Worm (Caenorhabditis elegans): ENCODE measurements around the gene srh-282.

The srh-282 gene

ce11 chrIV:302743-303142 lies 29.5 kb upstream of the srh-282 start:
- no peak for TF ChIP-seq ztf-23 (GFP tag; IDR thresholded peaks at IDR 0.05)
- TF ChIP-seq cog-1 (tag; optimal IDR thresholded peaks at IDR 0.05), result no peak
- TF ChIP-seq klf-2 (GFP tag; conservative IDR thresholded peaks at IDR 0.05), result no peak
- no peak for TF ChIP-seq flt-1 (GFP tag; IDR thresholded peaks at IDR 0.05)
- no peak for TF ChIP-seq ztf-29 (GFP tag; IDR thresholded peaks at IDR 0.05)
- TF ChIP-seq med-1 (GFP tag; optimal IDR thresholded peaks at IDR 0.05; ENCODE audit: insufficient read depth), result no peak
- no peak for TF ChIP-seq ref-1 (GFP tag; conservative IDR thresholded peaks at IDR 0.05)
- no peak for TF ChIP-seq T22C8.4 (GFP tag; IDR thresholded peaks at IDR 0.05)
- TF ChIP-seq tab-1 (GFP tag; IDR thresholded peaks at IDR 0.05), result no peak

- TF ChIP-seq tab-1 (GFP tag; IDR thresholded peaks at IDR 0.05), result no peak
- TF ChIP-seq ztf-23 (GFP tag; IDR thresholded peaks at IDR 0.05), result no peak
- TF ChIP-seq ref-1 (GFP tag; conservative IDR thresholded peaks at IDR 0.05), result no peak
- TF ChIP-seq cog-1 (tag; optimal IDR thresholded peaks at IDR 0.05), result no peak
- no peak for TF ChIP-seq med-1 (GFP tag; optimal IDR thresholded peaks at IDR 0.05; ENCODE audit: insufficient read depth)
- no peak for TF ChIP-seq T22C8.4 (GFP tag; IDR thresholded peaks at IDR 0.05)
- no peak for TF ChIP-seq klf-2 (GFP tag; conservative IDR thresholded peaks at IDR 0.05)
- TF ChIP-seq ztf-29 (GFP tag; IDR thresholded peaks at IDR 0.05), result no peak
- TF ChIP-seq flt-1 (GFP tag; IDR thresholded peaks at IDR 0.05), result no peak
Measured at ce11 chrIV:300307-300706, 27.1 kb upstream of the srh-282 start.

ce11 chrIV:299190-299589 lies 26.0 kb upstream of the srh-282 start:
- no peak for TF ChIP-seq tab-1 (GFP tag; IDR thresholded peaks at IDR 0.05)
- no peak for TF ChIP-seq ztf-23 (GFP tag; IDR thresholded peaks at IDR 0.05)
- no peak for TF ChIP-seq klf-2 (GFP tag; conservative IDR thresholded peaks at IDR 0.05)
- no peak for TF ChIP-seq T22C8.4 (GFP tag; IDR thresholded peaks at IDR 0.05)
- no peak for TF ChIP-seq cog-1 (tag; optimal IDR thresholded peaks at IDR 0.05)
- no peak for TF ChIP-seq med-1 (GFP tag; optimal IDR thresholded peaks at IDR 0.05; ENCODE audit: insufficient read depth)
- no peak for TF ChIP-seq ref-1 (GFP tag; conservative IDR thresholded peaks at IDR 0.05)
- no peak for TF ChIP-seq ztf-29 (GFP tag; IDR thresholded peaks at IDR 0.05)
- no peak for TF ChIP-seq flt-1 (GFP tag; IDR thresholded peaks at IDR 0.05)

- TF ChIP-seq klf-2 (GFP tag; conservative IDR thresholded peaks at IDR 0.05) (no peak), flt-1 (GFP tag; IDR thresholded peaks at IDR 0.05) (no peak), tab-1 (GFP tag; IDR thresholded peaks at IDR 0.05) (no peak), cog-1 (tag; optimal IDR thresholded peaks at IDR 0.05) (no peak), ztf-29 (GFP tag; IDR thresholded peaks at IDR 0.05) (no peak), ztf-23 (GFP tag; IDR thresholded peaks at IDR 0.05) (no peak), T22C8.4 (GFP tag; IDR thresholded peaks at IDR 0.05) (no peak), ref-1 (GFP tag; conservative IDR thresholded peaks at IDR 0.05) (no peak), med-1 (GFP tag; optimal IDR thresholded peaks at IDR 0.05; ENCODE audit: insufficient read depth) (no peak)
Measured at ce11 chrIV:298204-298603, 25.0 kb upstream of the srh-282 start, which contains the start of gene pnp-1. Gene pnp-1, minus strand, starts transcription at chrIV:298304.

ce11 chrIV:296849-297248 lies 23.6 kb upstream of the srh-282 start:
- TF ChIP-seq T22C8.4 (GFP tag; IDR thresholded peaks at IDR 0.05) (no peak), ztf-29 (GFP tag; IDR thresholded peaks at IDR 0.05) (no peak), flt-1 (GFP tag; IDR thresholded peaks at IDR 0.05) (no peak), ref-1 (GFP tag; conservative IDR thresholded peaks at IDR 0.05) (no peak), ztf-23 (GFP tag; IDR thresholded peaks at IDR 0.05) (no peak), tab-1 (GFP tag; IDR thresholded peaks at IDR 0.05) (no peak), cog-1 (tag; optimal IDR thresholded peaks at IDR 0.05) (no peak), med-1 (GFP tag; optimal IDR thresholded peaks at IDR 0.05; ENCODE audit: insufficient read depth) (no peak), klf-2 (GFP tag; conservative IDR thresholded peaks at IDR 0.05) (no peak)

ce11 chrIV:295734-296201 lies 22.6 kb upstream of the srh-282 start:
- TF ChIP-seq ref-1 (GFP tag; conservative IDR thresholded peaks at IDR 0.05), result no peak
- TF ChIP-seq T22C8.4 (GFP tag; IDR thresholded peaks at IDR 0.05), result no peak
- TF ChIP-seq cog-1 (tag; optimal IDR thresholded peaks at IDR 0.05), result no peak
- TF ChIP-seq ztf-23 (GFP tag; IDR thresholded peaks at IDR 0.05), result no peak
- no peak for TF ChIP-seq klf-2 (GFP tag; conservative IDR thresholded peaks at IDR 0.05)

ce11 chrIV:294737-295136 lies 21.5 kb upstream of the srh-282 start:
- TF ChIP-seq ztf-23 (GFP tag; IDR thresholded peaks at IDR 0.05) (no peak), ref-1 (GFP tag; conservative IDR thresholded peaks at IDR 0.05) (no peak), med-1 (GFP tag; optimal IDR thresholded peaks at IDR 0.05; ENCODE audit: insufficient read depth) (no peak), cog-1 (tag; optimal IDR thresholded peaks at IDR 0.05) (no peak), ztf-29 (GFP tag; IDR thresholded peaks at IDR 0.05) (no peak), tab-1 (GFP tag; IDR thresholded peaks at IDR 0.05) (no peak), flt-1 (GFP tag; IDR thresholded peaks at IDR 0.05) (no peak), klf-2 (GFP tag; conservative IDR thresholded peaks at IDR 0.05) (no peak), T22C8.4 (GFP tag; IDR thresholded peaks at IDR 0.05) (no peak)

- no peak for TF ChIP-seq med-1 (GFP tag; optimal IDR thresholded peaks at IDR 0.05; ENCODE audit: insufficient read depth)
- TF ChIP-seq T22C8.4 (GFP tag; IDR thresholded peaks at IDR 0.05), result no peak
- no peak for TF ChIP-seq klf-2 (GFP tag; conservative IDR thresholded peaks at IDR 0.05)
- no peak for TF ChIP-seq flt-1 (GFP tag; IDR thresholded peaks at IDR 0.05)
- TF ChIP-seq ztf-29 (GFP tag; IDR thresholded peaks at IDR 0.05), result no peak
- no peak for TF ChIP-seq tab-1 (GFP tag; IDR thresholded peaks at IDR 0.05)
- TF ChIP-seq cog-1 (tag; optimal IDR thresholded peaks at IDR 0.05), result no peak
Measured at ce11 chrIV:293995-294700, 20.9 kb upstream of the srh-282 start.

- no peak for TF ChIP-seq med-1 (GFP tag; optimal IDR thresholded peaks at IDR 0.05; ENCODE audit: insufficient read depth)
- no peak for TF ChIP-seq ztf-29 (GFP tag; IDR thresholded peaks at IDR 0.05)
- no peak for TF ChIP-seq ref-1 (GFP tag; conservative IDR thresholded peaks at IDR 0.05)
Measured at ce11 chrIV:293163-293755, 20.1 kb upstream of the srh-282 start.
